Worm (Caenorhabditis elegans) whole organism, L3 larva: ENCODE results near the gene emre-1.
A peak's percentile ranks its signal among the peaks of the same experiment; 100 is the strongest.

Experiments
- ZK546.5 ChIP-seq: sonication (generic microtip); optimal IDR thresholded peaks from 2 replicates; lab custom pipeline; 2017; ENCODE audit warnings: missing biosample characterization, missing genetic modification characterization
- ama-1 ChIP-seq: fragments of 150-350 bp; optimal IDR thresholded peaks from 2 replicates; lab custom pipeline; 2018
- ceh-82 ChIP-seq: fragments of 150-350 bp; optimal IDR thresholded peaks from 2 replicates; lab custom pipeline; 2014; ENCODE audit warnings: missing biosample characterization, missing genetic modification characterization
- ceh-9 ChIP-seq: sonication (generic microtip); optimal IDR thresholded peaks from 2 replicates; lab custom pipeline; 2018; ENCODE audit warnings: missing biosample characterization, missing genetic modification characterization
- daf-12 ChIP-seq: fragments of 150-350 bp; optimal IDR thresholded peaks from 2 replicates; lab custom pipeline; 2014; ENCODE audit warnings: missing biosample characterization, missing genetic modification reagents, missing genetic modification characterization
- egl-27 ChIP-seq: sonication (generic microtip); optimal IDR thresholded peaks from 4 replicates; lab custom pipeline; 2017; ENCODE audit warnings: missing biosample characterization, missing genetic modification reagents, missing genetic modification characterization
- egl-5 ChIP-seq: fragments of 150-350 bp; optimal IDR thresholded peaks from 2 replicates; lab custom pipeline; 2017; ENCODE audit warnings: missing biosample characterization, missing genetic modification reagents, missing genetic modification characterization, inconsistent platforms
- elt-1 ChIP-seq: fragments of 150-350 bp; optimal IDR thresholded peaks from 2 replicates; lab custom pipeline; 2014; ENCODE audit warnings: missing biosample characterization, missing genetic modification characterization
- elt-2 ChIP-seq: sonication (generic microtip); optimal IDR thresholded peaks from 2 replicates; lab custom pipeline; 2016; ENCODE audit warnings: missing genetic modification reagents, mild to moderate bottlenecking, missing genetic modification characterization, missing compliant biosample characterization
- elt-3 ChIP-seq, 3 experiments: fragments of 150-350 bp in 1 of 3; sonication (generic microtip) in 2 of 3; optimal IDR thresholded peaks; 2 replicates in 2 of 3; 4 replicates in 1 of 3; lab custom pipeline; 2014 to 2017; ENCODE audit warnings: missing biosample characterization in 3 of 3, missing genetic modification characterization in 3 of 3
- fkh-10 ChIP-seq: sonication (generic microtip); optimal IDR thresholded peaks from 2 replicates; lab custom pipeline; 2017; ENCODE audit warnings: missing biosample characterization, missing genetic modification reagents, missing genetic modification characterization
- fkh-2 ChIP-seq: fragments of 150-350 bp; optimal IDR thresholded peaks from 2 replicates; lab custom pipeline; 2014; ENCODE audit warnings: missing biosample characterization, missing genetic modification reagents, missing genetic modification characterization
- fos-1 ChIP-seq: fragments of 150-350 bp; optimal IDR thresholded peaks from 2 replicates; lab custom pipeline; 2014; ENCODE audit warnings: missing biosample characterization, missing genetic modification characterization
- hmg-11 ChIP-seq: sonication (generic microtip); optimal IDR thresholded peaks from 2 replicates; lab custom pipeline; 2016; ENCODE audit warnings: missing genetic modification characterization, missing compliant biosample characterization
- jun-1 ChIP-seq: fragments of 150-350 bp; optimal IDR thresholded peaks from 2 replicates; lab custom pipeline; 2014; ENCODE audit warnings: missing biosample characterization, missing genetic modification reagents, missing genetic modification characterization
- lin-15B ChIP-seq: fragments of 150-350 bp; optimal IDR thresholded peaks from 2 replicates; lab custom pipeline; 2014; ENCODE audit warnings: missing biosample characterization, missing genetic modification characterization
- lin-39 ChIP-seq: fragments of 150-350 bp; optimal IDR thresholded peaks from 2 replicates; lab custom pipeline; 2018; ENCODE audit warnings: missing biosample characterization, missing genetic modification reagents, missing genetic modification characterization
- lsy-12 ChIP-seq: sonication (generic microtip); optimal IDR thresholded peaks from 2 replicates; lab custom pipeline; 2016; ENCODE audit warnings: mild to moderate bottlenecking, missing genetic modification characterization, missing compliant biosample characterization
- mdl-1 ChIP-seq: fragments of 150-350 bp; optimal IDR thresholded peaks from 2 replicates; lab custom pipeline; 2014; ENCODE audit warnings: missing biosample characterization, missing genetic modification characterization
- nfya-1 ChIP-seq: sonication (generic microtip); optimal IDR thresholded peaks from 2 replicates; lab custom pipeline; 2017; ENCODE audit warnings: missing genetic modification characterization, mild to moderate bottlenecking, missing compliant biosample characterization, antibody characterized with exemption, moderate library complexity; ENCODE audit not compliant: insufficient read depth
- nhr-11 ChIP-seq: fragments of 150-350 bp; optimal IDR thresholded peaks from 2 replicates; lab custom pipeline; 2014; ENCODE audit warnings: missing biosample characterization, missing genetic modification characterization
- nhr-12 ChIP-seq: fragments of 150-350 bp; optimal IDR thresholded peaks from 2 replicates; lab custom pipeline; 2014; ENCODE audit warnings: missing biosample characterization, missing genetic modification characterization
- nhr-23 ChIP-seq: fragments of 150-350 bp; optimal IDR thresholded peaks from 2 replicates; lab custom pipeline; 2014; ENCODE audit warnings: missing biosample characterization, missing genetic modification reagents, missing genetic modification characterization
- nhr-237 ChIP-seq: fragments of 150-350 bp; optimal IDR thresholded peaks from 2 replicates; lab custom pipeline; 2014; ENCODE audit warnings: missing biosample characterization, missing genetic modification characterization
- nhr-25 ChIP-seq: sonication (generic microtip); optimal IDR thresholded peaks from 2 replicates; lab custom pipeline; 2017; ENCODE audit warnings: missing biosample characterization, missing genetic modification characterization
- nhr-28 ChIP-seq: fragments of 150-350 bp; optimal IDR thresholded peaks from 2 replicates; lab custom pipeline; 2014; ENCODE audit warnings: missing biosample characterization, missing genetic modification characterization
- nhr-43 ChIP-seq: sonication (generic microtip); optimal IDR thresholded peaks from 2 replicates; lab custom pipeline; 2016; ENCODE audit warnings: mild to moderate bottlenecking, missing genetic modification characterization, missing compliant biosample characterization; ENCODE audit not compliant: poor library complexity, severe bottlenecking
- nhr-77 ChIP-seq: fragments of 150-350 bp; optimal IDR thresholded peaks from 2 replicates; lab custom pipeline; 2014; ENCODE audit warnings: missing biosample characterization, missing genetic modification characterization
- pha-4 ChIP-seq: fragments of 150-350 bp; optimal IDR thresholded peaks from 2 replicates; lab custom pipeline; 2014; ENCODE audit warnings: missing biosample characterization, missing genetic modification reagents, missing genetic modification characterization
- pqm-1 ChIP-seq: fragments of 150-350 bp; optimal IDR thresholded peaks from 2 replicates; lab custom pipeline; 2017; ENCODE audit warnings: missing biosample characterization, missing genetic modification characterization, inconsistent platforms
- snpc-4 ChIP-seq: fragments of 150-350 bp; optimal IDR thresholded peaks from 2 replicates; lab custom pipeline; 2014; ENCODE audit warnings: missing biosample characterization, missing genetic modification characterization
- unc-39 ChIP-seq: sonication (generic microtip); optimal IDR thresholded peaks from 4 replicates; lab custom pipeline; 2017; ENCODE audit warnings: missing biosample characterization, missing genetic modification characterization
- unc-62 ChIP-seq: fragments of 150-350 bp; sonication (generic microtip); optimal IDR thresholded peaks from 4 replicates; lab custom pipeline; 2014; ENCODE audit warnings: missing biosample characterization, missing genetic modification reagents, missing genetic modification characterization
- zag-1 ChIP-seq: fragments of 150-350 bp; optimal IDR thresholded peaks from 2 replicates; lab custom pipeline; 2014; ENCODE audit warnings: missing biosample characterization, missing genetic modification characterization
- ztf-11 ChIP-seq: fragments of 150-350 bp; optimal IDR thresholded peaks from 2 replicates; lab custom pipeline; 2014; ENCODE audit warnings: missing biosample characterization, missing genetic modification characterization
- ztf-4 ChIP-seq: fragments of 150-350 bp; optimal IDR thresholded peaks from 2 replicates; lab custom pipeline; 2014; ENCODE audit warnings: missing biosample characterization, missing genetic modification characterization

The emre-1 gene

ce11 chrX:14993744-14994143, 14.3 kb downstream of the emre-1 start:
- TF ChIP-seq elt-3 (tag; optimal IDR thresholded peaks at IDR 0.05; lab: Kevin White, UChicago) (no peak), ztf-11 (tag; lab: Kevin White, UChicago) (no peak), egl-27 (tag; lab: Kevin White, UChicago) (no peak), nhr-23 (tag; lab: Kevin White, UChicago) (no peak), fkh-10 (no peak), nhr-25 (no peak), nhr-12 (no peak), daf-12 (tag; lab: Kevin White, UChicago) (no peak), elt-1 (tag; lab: Kevin White, UChicago) (no peak), ama-1 (no peak), jun-1 (no peak), ZK546.5 (tag; lab: Kevin White, UChicago) (no peak), nhr-43 (tag; lab: Kevin White, UChicago) (no peak), ztf-4 (tag; lab: Kevin White, UChicago) (no peak), lin-15B (tag; lab: Kevin White, UChicago) (no peak), mdl-1 (tag; lab: Kevin White, UChicago) (no peak), fos-1 (tag; lab: Kevin White, UChicago) (no peak)

- TF ChIP-seq zag-1 (tag; lab: Kevin White, UChicago) (no peak), jun-1 (no peak), ceh-82 (tag; lab: Kevin White, UChicago) (no peak), ztf-4 (tag; lab: Kevin White, UChicago) (no peak), fos-1 (tag; lab: Kevin White, UChicago) (no peak), pha-4 (tag; lab: Kevin White, UChicago) (no peak), nhr-237 (tag; lab: Kevin White, UChicago) (no peak), mdl-1 (tag; lab: Kevin White, UChicago) (no peak), pqm-1 (tag; lab: Kevin White, UChicago) (no peak), nhr-28 (tag; lab: Kevin White, UChicago) (no peak), fkh-2 (no peak), snpc-4 (tag; lab: Kevin White, UChicago) (no peak), lin-15B (tag; lab: Kevin White, UChicago) (no peak), fkh-10 (no peak), nhr-77 (tag; lab: Kevin White, UChicago) (no peak), unc-62 (GFP tag; lab: Kevin White, UChicago) (no peak), nhr-11 (tag; lab: Kevin White, UChicago) (no peak), nhr-23 (tag; lab: Kevin White, UChicago) (no peak)
These were observed 19.6 kb downstream of the emre-1 start, which contains the start of gene cutl-3 for ce11 chrX:14999101-14999500. Gene cutl-3 (minus strand): TSS chrX:14999201.

ce11 chrX:15003891-15004550, 24.5 kb downstream of the emre-1 start, which contains the start of gene slc-25A18.1:
Gene slc-25A18.1 (minus strand): TSS chrX:15003941.
- TF ChIP-seq elt-2 = peak; percentile 50
- no peak for TF ChIP-seq nhr-77 (tag; lab: Kevin White, UChicago)

ce11 chrX:15006847-15007358, 27.4 kb downstream of the emre-1 start, which contains the start of gene ergi-2:
Gene ergi-2 (minus strand): TSS chrX:15007308.
- TF ChIP-seq snpc-4 (tag; lab: Kevin White, UChicago) (peak; percentile 37), elt-2 (peak; percentile 16), egl-5 (tag; lab: Kevin White, UChicago) (peak; percentile 50), hmg-11 (tag; lab: Kevin White, UChicago) (peak; percentile 16), lin-39 (tag; lab: Kevin White, UChicago) (no peak)

- TF ChIP-seq ceh-9 (tag; lab: Kevin White, UChicago) = no peak
- TF ChIP-seq ztf-11 (tag; lab: Kevin White, UChicago) = no peak
- no peak for TF ChIP-seq nhr-28 (tag; lab: Kevin White, UChicago)
- no peak for TF ChIP-seq unc-62 (GFP tag; lab: Kevin White, UChicago)
- TF ChIP-seq zag-1 (tag; lab: Kevin White, UChicago) = no peak
- no peak for TF ChIP-seq unc-39
- no peak for TF ChIP-seq nfya-1 (tag; lab: Kevin White, UChicago)
- TF ChIP-seq lin-39 (tag; lab: Kevin White, UChicago) = no peak
- no peak for TF ChIP-seq mdl-1 (tag; lab: Kevin White, UChicago)
- no peak for TF ChIP-seq nhr-12
- TF ChIP-seq elt-2 = no peak
- TF ChIP-seq daf-12 (tag; lab: Kevin White, UChicago) = no peak
- TF ChIP-seq elt-1 (tag; lab: Kevin White, UChicago) = no peak
- no peak for TF ChIP-seq lsy-12 (tag; lab: Kevin White, UChicago)
These were observed 29.2 kb downstream of the emre-1 start for ce11 chrX:15008697-15009096.
